Worm (Caenorhabditis elegans) whole organism, L1 larva: ENCODE measurements around the gene srd-20.
"Not testable (repeated sequence)": the region's sequence is repeated elsewhere in the genome, so short reads cannot be mapped to it uniquely, and the experiment has no call there.

Experiments
- F16B12.6 ChIP-seq: fragments of 150-350 bp; optimal IDR thresholded peaks from 2 replicates; lab custom pipeline; 2014; ENCODE audit warnings: missing biosample characterization, missing genetic modification characterization
- Y116A8C.19 ChIP-seq: sonication (generic microtip); optimal IDR thresholded peaks from 2 replicates; lab custom pipeline; 2016; ENCODE audit warnings: missing compliant biosample characterization, missing genetic modification characterization, borderline replicate concordance
- blmp-1 ChIP-seq: fragments of 150-350 bp; optimal IDR thresholded peaks from 2 replicates; lab custom pipeline; 2014; ENCODE audit warnings: missing biosample characterization, missing genetic modification characterization
- ceh-90 ChIP-seq: sonication (generic microtip); optimal IDR thresholded peaks from 2 replicates; lab custom pipeline; 2016; ENCODE audit warnings: missing genetic modification characterization, missing compliant biosample characterization
- dpl-1 ChIP-seq, 3 experiments: fragments of 150-350 bp in 2 of 3; sonication (generic microtip) in 1 of 3; optimal IDR thresholded peaks; 2 replicates each; lab custom pipeline; 2014 to 2017; ENCODE audit warnings: missing biosample characterization in 3 of 3, missing genetic modification characterization in 3 of 3, missing genetic modification reagents in 3 of 3
- dsc-1 ChIP-seq: sonication (generic microtip); optimal IDR thresholded peaks from 2 replicates; lab custom pipeline; 2016; ENCODE audit warnings: mild to moderate bottlenecking, missing genetic modification characterization, missing compliant biosample characterization
- efl-1 ChIP-seq, 4 experiments: fragments of 150-350 bp; optimal IDR thresholded peaks in 3 of 4; peaks in 1 of 4; 1 replicate in 1 of 4; 2 replicates in 3 of 4; lab custom pipeline; 2014; ENCODE audit warnings: missing biosample characterization in 2 of 4, missing genetic modification characterization in 2 of 4, missing genetic modification reagents in 2 of 4
- egl-13 ChIP-seq: sonication (generic microtip); optimal IDR thresholded peaks from 2 replicates; lab custom pipeline; 2016; ENCODE audit warnings: missing genotype, missing genetic modification reagents, missing genetic modification characterization, missing compliant biosample characterization
- elt-2 ChIP-seq: sonication (generic microtip); optimal IDR thresholded peaks from 2 replicates; lab custom pipeline; 2016; ENCODE audit warnings: missing genetic modification characterization, mild to moderate bottlenecking, inconsistent platforms, missing compliant biosample characterization, missing genetic modification reagents
- fkh-4 ChIP-seq: sonication (generic microtip); optimal IDR thresholded peaks from 2 replicates; lab custom pipeline; 2016; ENCODE audit warnings: missing compliant biosample characterization, missing genetic modification characterization, borderline replicate concordance
- fkh-8 ChIP-seq: sonication (generic microtip); optimal IDR thresholded peaks from 2 replicates; lab custom pipeline; 2016; ENCODE audit warnings: mild to moderate bottlenecking, missing genetic modification characterization, missing compliant biosample characterization
- fos-1 ChIP-seq: fragments of 150-350 bp; optimal IDR thresholded peaks from 2 replicates; lab custom pipeline; 2014; ENCODE audit warnings: missing biosample characterization, missing genetic modification characterization
- hlh-17 ChIP-seq: fragments of 200-800 bp; sonication (Bioruptor generic); optimal IDR thresholded peaks from 2 replicates; lab custom pipeline; 2018; ENCODE audit warnings: missing genetic modification characterization, mild to moderate bottlenecking, missing compliant biosample characterization, moderate library complexity, borderline replicate concordance
- irx-1 ChIP-seq: sonication (generic microtip); optimal IDR thresholded peaks from 2 replicates; lab custom pipeline; 2016; ENCODE audit warnings: missing genetic modification characterization, missing compliant biosample characterization
- lin-14 ChIP-seq: fragments of 200-800 bp; sonication (Bioruptor generic); optimal IDR thresholded peaks from 2 replicates; lab custom pipeline; 2018; ENCODE audit warnings: mild to moderate bottlenecking, missing genetic modification characterization, moderate library complexity, missing compliant biosample characterization
- lin-35 ChIP-seq, 2 experiments: fragments of 150-350 bp; optimal IDR thresholded peaks; 2 replicates each; lab custom pipeline; 2014; ENCODE audit warnings: missing biosample characterization in 2 of 2, missing genetic modification characterization in 2 of 2, missing genetic modification reagents in 2 of 2
- lir-3 ChIP-seq: sonication (generic microtip); optimal IDR thresholded peaks from 2 replicates; lab custom pipeline; 2016; ENCODE audit warnings: mild to moderate bottlenecking, missing genetic modification characterization, moderate library complexity, missing compliant biosample characterization; ENCODE audit not compliant: poor library complexity
- lsy-2 ChIP-seq, 2 experiments: fragments of 150-350 bp; optimal IDR thresholded peaks; 2 replicates each; lab custom pipeline; 2014; ENCODE audit warnings: missing biosample characterization in 2 of 2, missing genetic modification characterization in 2 of 2
- mdl-1 ChIP-seq, 2 experiments: fragments of 150-350 bp; optimal IDR thresholded peaks; 2 replicates each; lab custom pipeline; 2014 to 2017; ENCODE audit warnings: missing biosample characterization in 2 of 2, missing genetic modification characterization in 2 of 2, inconsistent platforms in 1 of 2
- mep-1 ChIP-seq: fragments of 150-350 bp; optimal IDR thresholded peaks from 2 replicates; lab custom pipeline; 2014; ENCODE audit warnings: missing biosample characterization, missing genetic modification characterization
- nhr-11 ChIP-seq: fragments of 150-350 bp; optimal IDR thresholded peaks from 2 replicates; lab custom pipeline; 2014; ENCODE audit warnings: missing biosample characterization, missing genetic modification characterization
- nhr-19 ChIP-seq: fragments of 200-800 bp; sonication (Bioruptor generic); conservative IDR thresholded peaks from 2 replicates; pipeline ENCODE4 v1.3.6; 2022; ENCODE audit warnings: missing genetic modification characterization, missing compliant biosample characterization
- nhr-20 ChIP-seq: sonication (generic microtip); optimal IDR thresholded peaks from 2 replicates; lab custom pipeline; 2016; ENCODE audit warnings: mild to moderate bottlenecking, missing genetic modification characterization, missing compliant biosample characterization
- nhr-47 ChIP-seq: sonication (generic microtip); optimal IDR thresholded peaks from 2 replicates; lab custom pipeline; 2016; ENCODE audit warnings: mild to moderate bottlenecking, missing genetic modification characterization, moderate library complexity, missing compliant biosample characterization
- nhr-71 ChIP-seq: sonication (generic microtip); optimal IDR thresholded peaks from 2 replicates; lab custom pipeline; 2016; ENCODE audit warnings: mild to moderate bottlenecking, missing genetic modification characterization, moderate library complexity, missing compliant biosample characterization
- nhr-85 ChIP-seq: sonication (generic microtip); peaks from one replicate; lab custom pipeline; 2016; ENCODE audit warnings: missing genetic modification characterization, inconsistent platforms, missing compliant biosample characterization
- nhr-90 ChIP-seq: sonication (generic microtip); optimal IDR thresholded peaks from 2 replicates; lab custom pipeline; 2016; ENCODE audit warnings: mild to moderate bottlenecking, missing genetic modification characterization, missing compliant biosample characterization; ENCODE audit not compliant: poor library complexity
- snpc-4 ChIP-seq: fragments of 150-350 bp; optimal IDR thresholded peaks from 2 replicates; lab custom pipeline; 2014; ENCODE audit warnings: missing biosample characterization, missing genetic modification characterization
- snu-23 ChIP-seq: sonication (generic microtip); optimal IDR thresholded peaks from 2 replicates; lab custom pipeline; 2016; ENCODE audit warnings: missing genetic modification characterization, missing compliant biosample characterization
- sox-4 ChIP-seq: sonication (generic microtip); optimal IDR thresholded peaks from 2 replicates; lab custom pipeline; 2016; ENCODE audit warnings: missing genetic modification characterization, missing compliant biosample characterization
- sptf-1 ChIP-seq: fragments of 150-350 bp; optimal IDR thresholded peaks from 2 replicates; lab custom pipeline; 2014; ENCODE audit warnings: missing biosample characterization, missing genetic modification characterization
- swsn-7 ChIP-seq: sonication (generic microtip); optimal IDR thresholded peaks from 2 replicates; lab custom pipeline; 2016; ENCODE audit warnings: missing genetic modification characterization, missing compliant biosample characterization
- tbx-2 ChIP-seq: sonication (generic microtip); optimal IDR thresholded peaks from 2 replicates; lab custom pipeline; 2016; ENCODE audit warnings: missing genetic modification characterization, missing compliant biosample characterization
- unc-30 ChIP-seq: sonication (generic microtip); optimal IDR thresholded peaks from 2 replicates; lab custom pipeline; 2017; ENCODE audit warnings: missing biosample characterization, missing genetic modification characterization
- unc-98 ChIP-seq: fragments of 200-800 bp; sonication (Bioruptor generic); IDR thresholded peaks from 2 replicates; pipeline ENCODE4 v1.3.6; 2022; ENCODE audit warnings: missing genetic modification characterization, missing compliant biosample characterization
- vab-15 ChIP-seq: sonication (generic microtip); optimal IDR thresholded peaks from 2 replicates; lab custom pipeline; 2017; ENCODE audit warnings: missing genotype, mild to moderate bottlenecking, missing genetic modification characterization, missing compliant biosample characterization
- xbp-1 ChIP-seq: sonication (generic microtip); optimal IDR thresholded peaks from 2 replicates; lab custom pipeline; 2016; ENCODE audit warnings: missing genetic modification characterization, missing compliant biosample characterization
- zip-4 ChIP-seq: fragments of 200-800 bp; sonication (Bioruptor generic); optimal IDR thresholded peaks from 2 replicates; lab custom pipeline; 2018; ENCODE audit warnings: mild to moderate bottlenecking, missing genetic modification characterization, moderate library complexity, missing compliant biosample characterization

srd-20 gene

DNA sequence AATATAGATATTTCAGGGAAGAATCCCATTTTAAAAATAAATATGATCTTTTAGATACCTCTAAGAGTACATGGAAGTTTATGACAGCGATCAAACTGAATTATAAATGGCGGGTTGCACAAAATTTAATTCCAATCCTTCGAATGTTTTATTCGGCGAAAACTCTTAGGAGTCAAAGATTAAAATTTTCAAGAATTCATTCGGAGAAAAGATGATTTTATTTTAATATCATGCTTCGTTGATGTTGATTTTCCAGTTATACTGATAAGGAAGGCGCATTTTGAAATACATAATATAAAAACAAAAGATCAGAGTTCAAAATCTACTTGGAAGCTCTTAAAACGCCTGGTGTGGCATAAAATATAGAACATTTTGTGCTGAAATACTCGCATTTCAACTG, 11.7 kb downstream of the srd-20 start, which contains the start of gene srh-10:
TSS of gene srh-10 (minus strand) at position 29 of the 400 bp plus-strand sequence.
- TF ChIP-seq nhr-90 (tag; lab: Kevin White, UChicago) (no peak), fkh-8 (tag; lab: Kevin White, UChicago) (peak; percentile 80), nhr-11 (tag; lab: Kevin White, UChicago) (peak; percentile 21), sox-4 (tag; lab: Kevin White, UChicago) (peak; percentile 54), lin-14 (GFP tag; lab: Kevin White, UChicago) (no peak), irx-1 (no peak), zip-4 (GFP tag; lab: Kevin White, UChicago) (no peak), vab-15 (tag; lab: Kevin White, UChicago) (no peak), fos-1 (tag; lab: Kevin White, UChicago) (no peak)

DNA sequence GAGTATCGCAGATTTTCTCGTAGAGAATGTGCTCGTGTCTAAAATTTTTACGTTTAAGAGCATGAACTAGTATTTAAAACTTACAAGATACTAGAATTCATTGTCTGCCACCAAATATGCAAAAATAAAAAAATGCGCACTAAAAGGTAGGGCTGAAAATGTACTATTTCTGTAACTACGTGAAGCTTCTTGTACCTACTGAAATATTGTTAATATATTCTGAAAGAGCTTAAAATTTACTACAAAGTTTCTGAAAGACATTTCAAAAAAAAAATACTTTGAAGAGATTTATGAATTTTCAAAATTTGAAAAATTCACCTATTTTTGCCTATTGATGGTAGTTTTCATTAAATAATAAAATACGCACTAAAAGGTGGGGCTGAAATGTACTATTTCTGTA, 14.6 kb downstream of the srd-20 start, which contains the start of gene fbxa-214:
TSS of gene fbxa-214 (minus strand) at position 101 of the 400 bp plus-strand sequence.
- not testable (repeated sequence) for TF ChIP-seq egl-13, ceh-90, Y116A8C.19 (tag; lab: Kevin White, UChicago)

DNA sequence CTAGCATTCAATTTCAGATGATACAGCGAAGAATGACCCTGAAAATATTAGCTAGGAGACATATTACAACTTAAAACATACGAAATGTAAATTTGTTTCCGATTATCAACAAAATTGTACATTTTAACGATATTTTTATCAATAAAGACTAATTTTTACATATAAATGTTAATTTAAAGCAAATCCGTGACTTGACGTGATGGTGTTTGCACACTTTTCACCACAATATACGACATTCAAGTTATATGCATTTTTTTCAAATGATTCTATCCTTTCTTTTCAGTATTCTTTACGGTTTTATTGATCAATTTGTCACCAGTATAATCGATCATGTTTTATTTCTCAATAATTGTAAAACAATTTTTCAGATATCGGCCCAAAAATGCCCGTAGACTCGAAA, 40.4 kb downstream of the srd-20 start, which contains the start of gene Y38A10A.7:
TSS of gene Y38A10A.7 (plus strand) at position 369 of the 400 bp plus-strand sequence.
- TF ChIP-seq F16B12.6 (peak; percentile 89), elt-2 (tag; lab: Kevin White, UChicago) (peak; percentile 5), mep-1 (tag; lab: Kevin White, UChicago) (peak; percentile 67), nhr-71 (tag; lab: Kevin White, UChicago) (peak; percentile 22), lin-35 (GFP tag; optimal IDR thresholded peaks at IDR 0.05; lab: Kevin White, UChicago) (peak; percentile 40 to 57), lsy-2 (tag; optimal IDR thresholded peaks at IDR 0.05; lab: Kevin White, UChicago) (peak; percentile 45 to 46), xbp-1 (tag; lab: Kevin White, UChicago) (peak; percentile 94), lir-3 (tag; lab: Kevin White, UChicago) (peak; percentile 10), unc-30 (no peak), hlh-17 (GFP tag; lab: Kevin White, UChicago) (no peak), sox-4 (tag; lab: Kevin White, UChicago) (no peak), sptf-1 (no peak), nhr-85 (tag; lab: Kevin White, UChicago) (peak; percentile 43), tbx-2 (peak; percentile 10), blmp-1 (tag; lab: Kevin White, UChicago) (peak; percentile 1), snu-23 (GFP tag; lab: Kevin White, UChicago) (peak; percentile 38), nhr-47 (tag; lab: Kevin White, UChicago) (peak; percentile 16), dpl-1 (GFP tag; optimal IDR thresholded peaks at IDR 0.05; lab: Kevin White, UChicago) (peak; percentile 35 to 66 (median 66)), egl-13 (tag; lab: Kevin White, UChicago) (peak; percentile 9), fkh-4 (tag; lab: Kevin White, UChicago) (no peak), snpc-4 (no peak), lin-14 (GFP tag; lab: Kevin White, UChicago) (peak; percentile 17), mdl-1 (tag; optimal IDR thresholded peaks at IDR 0.05; lab: Kevin White, UChicago) (no peak), nhr-20 (tag; lab: Kevin White, UChicago) (peak; percentile 29), swsn-7 (tag; lab: Kevin White, UChicago) (peak; percentile 39), efl-1 (optimal IDR thresholded peaks at IDR 0.05; lab: Kevin White, UChicago) (peak; percentile 49 to 60), efl-1 (GFP tag; optimal IDR thresholded peaks at IDR 0.05 in 1 of 2; lab: Kevin White, UChicago) (peak; percentile 41 to 63), irx-1 (no peak), dsc-1 (tag; lab: Kevin White, UChicago) (peak; percentile 30), nhr-19 (peak; percentile 11; the same call in 1 of the 2 replicates), unc-98 (GFP tag; lab: Robert Waterston, UW) (no peak), fos-1 (tag; lab: Kevin White, UChicago) (peak; percentile 15)
- TF ChIP-seq, all 84 proteins: peak for 22
